Fruit fly (Drosophila melanogaster) whole organism, prepupa: ENCODE data around the gene GstD6.

Source experiments
- CG10669 ChIP-seq: fragments of 200-800 bp; sonication (Bioruptor generic); optimal IDR thresholded peaks from 3 replicates; lab custom pipeline; 2018; ENCODE audit warnings: missing biosample characterization, mild to moderate bottlenecking, missing genetic modification characterization, moderate library complexity
- CG1621 ChIP-seq: fragments of 200-800 bp; sonication (Bioruptor generic); optimal IDR thresholded peaks from 3 replicates; lab custom pipeline; 2018; ENCODE audit warnings: missing biosample characterization, mild to moderate bottlenecking, missing genetic modification characterization
- CG16779 ChIP-seq: fragments of 200-800 bp; sonication (Bioruptor generic); optimal IDR thresholded peaks from 3 replicates; lab custom pipeline; 2017; ENCODE audit warnings: missing biosample characterization, mild to moderate bottlenecking, missing genetic modification characterization
- CG34406 ChIP-seq: fragments of 200-800 bp; sonication (Bioruptor generic); optimal IDR thresholded peaks from 3 replicates; lab custom pipeline; 2016; ENCODE audit warnings: missing biosample characterization, missing genetic modification characterization
- CG6276 ChIP-seq: fragments of 200-800 bp; sonication (Bioruptor generic); optimal IDR thresholded peaks from 2 replicates; lab custom pipeline; 2017; ENCODE audit warnings: missing biosample characterization, mild to moderate bottlenecking, missing genetic modification characterization

DNA sequence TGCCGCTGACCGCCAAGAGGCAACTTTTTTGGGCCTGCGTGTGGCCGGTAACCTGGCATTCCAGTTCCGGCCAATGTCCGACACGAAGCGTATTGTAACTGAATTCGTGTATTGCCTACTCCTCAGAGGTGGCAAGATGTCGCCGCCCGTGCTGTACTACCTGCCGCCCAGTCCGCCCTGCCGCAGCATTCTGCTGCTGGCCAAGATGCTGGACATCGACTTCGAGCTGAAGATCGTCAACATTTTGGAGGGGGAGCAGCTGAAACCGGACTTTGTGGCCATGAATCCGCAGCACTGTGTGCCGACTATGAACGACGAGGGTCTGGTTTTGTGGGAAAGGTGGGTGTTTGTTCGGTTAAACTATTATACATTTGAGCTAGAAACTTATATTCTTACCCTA, 7.3 kb downstream of the GstD6 start:
- TF ChIP-seq CG34406 (GFP tag; lab: Kevin White, UChicago) = no peak
- TF ChIP-seq CG10669 (GFP tag; lab: Kevin White, UChicago) = no peak
- no peak for TF ChIP-seq CG16779 (tag; lab: Kevin White, UChicago)
- TF ChIP-seq CG1621 (tag; lab: Kevin White, UChicago) = no peak
- no peak for TF ChIP-seq CG6276
